Worm (Caenorhabditis elegans) whole organism, young adult: ENCODE data around the gene B0302.5.

Source experiments
- C06A6.2 ChIP-seq: fragments of 200-800 bp; sonication (Bioruptor generic); conservative IDR thresholded peaks from 2 replicates; pipeline ENCODE4 v1.3.6; 2022; ENCODE audit warnings: missing genetic modification characterization, missing compliant biosample characterization
- F22D6.2 ChIP-seq: sonication (generic microtip); optimal IDR thresholded peaks from 2 replicates; lab custom pipeline; 2016; ENCODE audit warnings: mild to moderate bottlenecking, missing genetic modification characterization, missing compliant biosample characterization
- F23B12.7 ChIP-seq: sonication (generic microtip); optimal IDR thresholded peaks from 2 replicates; lab custom pipeline; 2017; ENCODE audit warnings: missing genetic modification characterization, mild to moderate bottlenecking, missing compliant biosample characterization, antibody characterized with exemption, moderate library complexity; ENCODE audit not compliant: insufficient read depth
- K11D2.4 ChIP-seq: fragments of 200-800 bp; sonication (Bioruptor generic); IDR thresholded peaks from 2 replicates; pipeline ENCODE4 v1.3.6; 2022; ENCODE audit warnings: missing genetic modification reagents, missing genetic modification characterization, missing compliant biosample characterization
- K12H6.12 ChIP-seq: fragments of 200-800 bp; sonication (Bioruptor generic); optimal IDR thresholded peaks from 2 replicates; lab custom pipeline; 2018; ENCODE audit warnings: mild to moderate bottlenecking, missing genetic modification characterization, missing compliant biosample characterization
- T07F8.4 ChIP-seq: sonication (generic microtip); optimal IDR thresholded peaks from 2 replicates; lab custom pipeline; 2016; ENCODE audit warnings: mild to moderate bottlenecking, missing genetic modification characterization, moderate library complexity, missing compliant biosample characterization
- Y56A3A.18 ChIP-seq: fragments of 200-800 bp; sonication (Bioruptor generic); IDR thresholded peaks from 2 replicates; pipeline ENCODE4 v1.3.6; 2022; ENCODE audit warnings: missing genetic modification reagents, missing genetic modification characterization, missing compliant biosample characterization
- Y67H2A.10 ChIP-seq: fragments of 200-800 bp; sonication (Bioruptor generic); conservative IDR thresholded peaks from 2 replicates; pipeline ENCODE4 v1.3.6; 2022; ENCODE audit warnings: missing genetic modification reagents, missing genetic modification characterization, missing compliant biosample characterization
- Y79H2A.3 ChIP-seq: fragments of 200-800 bp; sonication (Bioruptor generic); conservative IDR thresholded peaks from 2 replicates; pipeline ENCODE4 v1.3.6; 2022; ENCODE audit warnings: missing genetic modification reagents, missing genetic modification characterization, missing compliant biosample characterization
- ZK185.1 ChIP-seq: sonication (generic microtip); optimal IDR thresholded peaks from 2 replicates; lab custom pipeline; 2016; ENCODE audit warnings: mild to moderate bottlenecking, missing genetic modification characterization, missing compliant biosample characterization; ENCODE audit not compliant: poor library complexity, severe bottlenecking
- aptf-3 ChIP-seq: fragments of 200-800 bp; sonication (Bioruptor generic); IDR thresholded peaks from 2 replicates; pipeline ENCODE4 v1.3.6; 2022; ENCODE audit warnings: missing genetic modification characterization, missing compliant biosample characterization
- atf-7 ChIP-seq: sonication (generic microtip); optimal IDR thresholded peaks from 2 replicates; lab custom pipeline; 2017; ENCODE audit warnings: mild to moderate bottlenecking, missing genetic modification characterization, missing compliant biosample characterization
- attf-5 ChIP-seq: fragments of 200-800 bp; sonication (Bioruptor generic); optimal IDR thresholded peaks from 2 replicates; lab custom pipeline; 2018; ENCODE audit warnings: mild to moderate bottlenecking, missing genetic modification characterization, missing compliant biosample characterization
- bed-1 ChIP-seq: fragments of 200-800 bp; sonication (Bioruptor generic); IDR thresholded peaks from 2 replicates; pipeline ENCODE4 v1.3.6; 2022; ENCODE audit warnings: missing genetic modification reagents, missing genetic modification characterization, missing compliant biosample characterization
- cebp-1 ChIP-seq, 2 experiments: fragments of 200-800 bp in 1 of 2; sonication (Bioruptor generic) in 1 of 2; sonication (generic microtip) in 1 of 2; IDR thresholded peaks in 1 of 2; optimal IDR thresholded peaks in 1 of 2; 2 replicates each; pipeline versions ENCODE4 v1.3.6 to Lab custom; 2017 to 2022; ENCODE audit warnings: missing compliant biosample characterization in 2 of 2, missing genetic modification characterization in 2 of 2, mild to moderate bottlenecking in 1 of 2, missing genetic modification reagents in 1 of 2, moderate library complexity in 1 of 2
- ceh-100 ChIP-seq: fragments of 200-800 bp; sonication (Bioruptor generic); IDR thresholded peaks from 2 replicates; pipeline ENCODE4 v1.3.6; 2022; ENCODE audit warnings: missing genetic modification reagents, missing genetic modification characterization, missing compliant biosample characterization
- ceh-27 ChIP-seq: fragments of 200-800 bp; sonication (Bioruptor generic); optimal IDR thresholded peaks from 2 replicates; lab custom pipeline; 2018; ENCODE audit warnings: mild to moderate bottlenecking, missing genetic modification characterization, moderate library complexity, missing compliant biosample characterization
- ceh-40 ChIP-seq: fragments of 200-800 bp; sonication (Bioruptor generic); IDR thresholded peaks from 2 replicates; pipeline ENCODE4 v1.3.6; 2022; ENCODE audit warnings: missing genetic modification characterization, missing compliant biosample characterization
- die-1 ChIP-seq: sonication (generic microtip); optimal IDR thresholded peaks from 2 replicates; lab custom pipeline; 2016; ENCODE audit warnings: missing genotype, mild to moderate bottlenecking, missing genetic modification characterization, missing compliant biosample characterization
- dox-1 ChIP-seq: fragments of 200-800 bp; sonication (Bioruptor generic); IDR thresholded peaks from 2 replicates; pipeline ENCODE4 v1.3.6; 2022; ENCODE audit warnings: missing genetic modification reagents, missing genetic modification characterization, missing compliant biosample characterization
- efl-1 ChIP-seq: fragments of 150-350 bp; optimal IDR thresholded peaks from 2 replicates; lab custom pipeline; 2014; ENCODE audit warnings: missing biosample characterization, missing genetic modification reagents, missing genetic modification characterization
- ekl-4 ChIP-seq: fragments of 200-800 bp; sonication (Bioruptor generic); IDR thresholded peaks from 2 replicates; pipeline ENCODE4 v1.3.6; 2022; ENCODE audit warnings: missing genetic modification reagents, missing genetic modification characterization, missing compliant biosample characterization
- gei-17 ChIP-seq: fragments of 200-800 bp; sonication (Bioruptor generic); optimal IDR thresholded peaks from 2 replicates; lab custom pipeline; 2018; ENCODE audit warnings: mild to moderate bottlenecking, missing genetic modification characterization, missing compliant biosample characterization
- hmg-1.2 ChIP-seq: fragments of 200-800 bp; sonication (Bioruptor generic); IDR thresholded peaks from 2 replicates; pipeline ENCODE4 v1.3.6; 2022; ENCODE audit warnings: missing genetic modification reagents, missing genetic modification characterization, missing compliant biosample characterization
- lag-1 ChIP-seq: fragments of 200-800 bp; sonication (Bioruptor generic); IDR thresholded peaks from 2 replicates; pipeline ENCODE4 v1.3.6; 2022; ENCODE audit warnings: missing genetic modification reagents, missing genetic modification characterization, missing compliant biosample characterization
- let-526 ChIP-seq: fragments of 200-800 bp; sonication (Bioruptor generic); IDR thresholded peaks from 2 replicates; pipeline ENCODE4 v1.3.6; 2022; ENCODE audit warnings: missing genetic modification reagents, missing genetic modification characterization, missing compliant biosample characterization
- let-607 ChIP-seq, 2 experiments: fragments of 200-800 bp in 1 of 2; sonication (Bioruptor generic) in 1 of 2; sonication (generic microtip) in 1 of 2; optimal IDR thresholded peaks; 2 replicates each; lab custom pipeline; 2016 to 2018; ENCODE audit warnings: mild to moderate bottlenecking in 2 of 2, missing compliant biosample characterization in 2 of 2, missing genetic modification characterization in 2 of 2, moderate library complexity in 2 of 2, missing genotype in 1 of 2
- lin-26 ChIP-seq: fragments of 200-800 bp; sonication (Bioruptor generic); IDR thresholded peaks from 2 replicates; pipeline ENCODE4 v1.3.6; 2022; ENCODE audit warnings: missing genetic modification reagents, missing genetic modification characterization, missing compliant biosample characterization
- lin-35 ChIP-seq, 3 experiments: fragments of 150-350 bp in 2 of 3; sonication (generic microtip) in 1 of 3; optimal IDR thresholded peaks; 2 replicates each; lab custom pipeline; 2014 to 2018; ENCODE audit warnings: missing biosample characterization in 3 of 3, missing genetic modification characterization in 3 of 3, missing genetic modification reagents in 3 of 3
- lin-40 ChIP-seq: sonication (generic microtip); optimal IDR thresholded peaks from 2 replicates; lab custom pipeline; 2016; ENCODE audit warnings: missing genetic modification characterization, mild to moderate bottlenecking, missing compliant biosample characterization, missing genotype, missing genetic modification reagents
- madf-3 ChIP-seq: fragments of 200-800 bp; sonication (Bioruptor generic); IDR thresholded peaks from 2 replicates; pipeline ENCODE4 v1.3.6; 2022; ENCODE audit warnings: missing genetic modification reagents, missing genetic modification characterization, missing compliant biosample characterization
- mxl-1 ChIP-seq: sonication (generic microtip); optimal IDR thresholded peaks from 2 replicates; lab custom pipeline; 2016; ENCODE audit warnings: missing genetic modification characterization, missing compliant biosample characterization
- nfya-2 ChIP-seq: fragments of 200-800 bp; sonication (Bioruptor generic); IDR thresholded peaks from 2 replicates; pipeline ENCODE4 v1.3.6; 2022; ENCODE audit warnings: missing genetic modification reagents, missing genetic modification characterization, missing compliant biosample characterization
- nfyb-1 ChIP-seq: fragments of 200-800 bp; sonication (Bioruptor generic); IDR thresholded peaks from 2 replicates; pipeline ENCODE4 v1.3.6; 2022; ENCODE audit warnings: missing genetic modification reagents, missing genetic modification characterization, missing compliant biosample characterization
- nhr-80 ChIP-seq: sonication (generic microtip); optimal IDR thresholded peaks from 2 replicates; lab custom pipeline; 2016; ENCODE audit warnings: missing genetic modification characterization, missing compliant biosample characterization
- rcor-1 ChIP-seq: fragments of 200-800 bp; sonication (Bioruptor generic); IDR thresholded peaks from 2 replicates; pipeline ENCODE4 v1.3.6; 2022; ENCODE audit warnings: missing genetic modification reagents, missing genetic modification characterization, missing compliant biosample characterization
- snpc-1.1 ChIP-seq: sonication (generic microtip); optimal IDR thresholded peaks from 2 replicates; lab custom pipeline; 2017; ENCODE audit warnings: missing genetic modification characterization, mild to moderate bottlenecking, missing compliant biosample characterization, antibody characterized with exemption, moderate library complexity, missing genotype, missing genetic modification reagents; ENCODE audit not compliant: insufficient read depth
- snpc-1.3 ChIP-seq: sonication (generic microtip); optimal IDR thresholded peaks from 2 replicates; lab custom pipeline; 2017; ENCODE audit warnings: missing genetic modification characterization, mild to moderate bottlenecking, missing compliant biosample characterization, antibody characterized with exemption, moderate library complexity, missing genotype, missing genetic modification reagents; ENCODE audit not compliant: insufficient read depth
- snpc-4 ChIP-seq, 5 experiments: fragments of 150-350 bp in 1 of 5; sonication (generic microtip) in 4 of 5; optimal IDR thresholded peaks; 2 replicates each; lab custom pipeline; 2014 to 2018; ENCODE audit warnings: missing genetic modification characterization in 5 of 5, missing biosample characterization in 3 of 5, antibody characterized with exemption in 2 of 5, mild to moderate bottlenecking in 2 of 5, missing compliant biosample characterization in 2 of 5, missing genotype in 2 of 5, moderate library complexity in 2 of 5, missing genetic modification reagents in 1 of 5
- unc-130 ChIP-seq: sonication (generic microtip); optimal IDR thresholded peaks from 2 replicates; lab custom pipeline; 2016; ENCODE audit warnings: missing genetic modification reagents, missing genetic modification characterization, missing compliant biosample characterization
- unc-62 ChIP-seq: fragments of 150-350 bp; optimal IDR thresholded peaks from 2 replicates; lab custom pipeline; 2014; ENCODE audit warnings: missing biosample characterization, missing genetic modification reagents, missing genetic modification characterization
- ztf-25 ChIP-seq: fragments of 200-800 bp; sonication (Bioruptor generic); IDR thresholded peaks from 2 replicates; pipeline ENCODE4 v1.3.6; 2022; ENCODE audit warnings: missing genetic modification reagents, missing genetic modification characterization, missing compliant biosample characterization
- ztf-6 ChIP-seq: fragments of 200-800 bp; sonication (Bioruptor generic); IDR thresholded peaks from 2 replicates; pipeline ENCODE4 v1.3.6; 2022; ENCODE audit warnings: missing genetic modification reagents, missing genetic modification characterization, missing compliant biosample characterization

B0302.5 gene

DNA sequence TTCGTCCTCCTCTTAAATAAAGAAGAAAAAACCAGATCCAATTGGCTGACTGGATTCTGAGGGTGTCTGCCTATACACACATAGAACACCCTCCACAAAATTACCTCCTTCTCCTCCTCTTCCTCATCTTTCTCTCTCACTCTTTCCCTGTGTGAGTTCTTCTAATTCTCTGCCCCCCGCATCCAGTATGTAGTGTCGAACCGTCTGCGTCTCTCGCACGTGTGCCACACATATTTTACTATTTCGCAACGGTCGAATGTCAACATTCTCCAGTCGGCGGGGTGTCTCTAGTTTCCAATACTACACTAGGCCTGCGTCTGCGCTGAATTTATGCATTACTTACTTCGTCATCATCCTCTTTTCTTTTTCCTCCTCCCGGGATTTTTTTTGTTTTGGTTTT, 10.6 kb downstream of the B0302.5 start:
- TF ChIP-seq snpc-4 (GFP tag; optimal IDR thresholded peaks at IDR 0.05; lab: Kevin White, UChicago) = no peak
- peak in 2 of 4 experiments; percentile 30 to 48 for TF ChIP-seq snpc-4 (tag; optimal IDR thresholded peaks at IDR 0.05; lab: Kevin White, UChicago)
- TF ChIP-seq ztf-25 (GFP tag; lab: Robert Waterston, UW) = no peak
- TF ChIP-seq unc-62 (GFP tag; lab: Kevin White, UChicago) = peak; percentile 50
- peak; percentile 77 for TF ChIP-seq dox-1 (GFP tag; lab: Robert Waterston, UW)
- TF ChIP-seq ceh-100 (GFP tag; lab: Robert Waterston, UW) = no peak
- TF ChIP-seq K12H6.12 = peak; percentile 64
- TF ChIP-seq hmg-1.2 = peak; percentile 87
- peak; percentile 50; the same call in 1 of the 2 replicates for TF ChIP-seq K11D2.4 (GFP tag; lab: Robert Waterston, UW)
- TF ChIP-seq C06A6.2 (GFP tag; lab: Robert Waterston, UW) = no peak
- TF ChIP-seq lin-26 (GFP tag; lab: Robert Waterston, UW) = no peak
- TF ChIP-seq Y67H2A.10 (GFP tag; lab: Robert Waterston, UW) = no peak
- 0 out of 2 replicates have a peak, but pooled peaks have one; percentile 15 for TF ChIP-seq rcor-1 (GFP tag; lab: Robert Waterston, UW)
- TF ChIP-seq ZK185.1 = peak; percentile 29
- TF ChIP-seq atf-7 (tag; lab: Kevin White, UChicago) = no peak
- peak; percentile 33 for TF ChIP-seq attf-5 (GFP tag; lab: Kevin White, UChicago)
- no peak for TF ChIP-seq ceh-40 (GFP tag; lab: Robert Waterston, UW)
- no peak for TF ChIP-seq snpc-1.1 (tag; lab: Kevin White, UChicago)
- peak; percentile 97 for TF ChIP-seq cebp-1 (GFP tag; IDR thresholded peaks at IDR 0.05; lab: Robert Waterston, UW)
- peak; percentile 99 for TF ChIP-seq cebp-1 (tag; optimal IDR thresholded peaks at IDR 0.05; lab: Kevin White, UChicago)
- TF ChIP-seq die-1 (tag; lab: Kevin White, UChicago) = peak; percentile 10
- TF ChIP-seq lin-35 (GFP tag; optimal IDR thresholded peaks at IDR 0.05; lab: Kevin White, UChicago) = peak in 1 of 3 experiments; percentile 28
- TF ChIP-seq snpc-1.3 (tag; lab: Kevin White, UChicago) = no peak
- TF ChIP-seq nfya-2 (GFP tag; lab: Robert Waterston, UW) = no peak
- TF ChIP-seq ceh-27 = peak; percentile 59
- TF ChIP-seq F22D6.2 (tag; lab: Kevin White, UChicago) = no peak
- no peak for TF ChIP-seq madf-3 (GFP tag; lab: Robert Waterston, UW)
- TF ChIP-seq ekl-4 (GFP tag; lab: Robert Waterston, UW) = 0 out of 2 replicates have a peak, but pooled peaks have one; percentile 25
- no peak for TF ChIP-seq aptf-3 (GFP tag; lab: Robert Waterston, UW)
- no peak for TF ChIP-seq T07F8.4
- peak; percentile 60 for TF ChIP-seq lin-40 (tag; lab: Kevin White, UChicago)
- peak; percentile 60 for TF ChIP-seq nhr-80
- no peak for TF ChIP-seq efl-1 (GFP tag; lab: Kevin White, UChicago)
- no peak for TF ChIP-seq Y79H2A.3 (GFP tag; lab: Robert Waterston, UW)
- TF ChIP-seq nfyb-1 (GFP tag; lab: Robert Waterston, UW) = 0 out of 2 replicates have a peak, but pooled peaks have one; percentile 56
- TF ChIP-seq unc-130 (GFP tag; lab: Kevin White, UChicago) = no peak
- peak; percentile 11 for TF ChIP-seq gei-17 (GFP tag; lab: Kevin White, UChicago)
- no peak for TF ChIP-seq bed-1 (GFP tag; lab: Robert Waterston, UW)

DNA sequence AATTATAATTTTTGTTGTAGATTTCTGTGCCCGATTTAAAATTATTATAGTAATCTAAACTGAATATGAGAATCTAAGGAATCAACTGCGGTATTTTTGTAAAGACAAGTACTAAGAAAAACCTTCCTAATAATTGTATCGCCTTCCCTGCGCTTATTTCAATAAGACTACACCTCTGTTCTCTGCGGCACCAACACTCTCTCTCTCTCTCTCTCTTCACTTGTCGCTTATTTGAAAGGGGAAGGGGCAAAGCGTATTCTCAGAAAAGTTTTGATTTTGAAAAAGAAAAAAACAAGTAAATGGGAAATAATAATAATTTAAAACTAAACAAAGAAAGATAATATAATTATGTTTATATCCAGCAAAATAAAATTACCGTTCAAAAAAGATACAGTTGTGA, 13.7 kb downstream of the B0302.5 start:
- peak; percentile 73 for TF ChIP-seq hmg-1.2
- TF ChIP-seq F23B12.7 (tag; lab: Kevin White, UChicago) = peak; percentile 47
- no peak for TF ChIP-seq ceh-100 (GFP tag; lab: Robert Waterston, UW)
- TF ChIP-seq ZK185.1 = peak; percentile 38
- no peak; the same call in 1 of the 2 replicates for TF ChIP-seq ztf-6 (GFP tag; lab: Robert Waterston, UW)
- peak; percentile 59 for TF ChIP-seq nhr-80
- TF ChIP-seq lin-40 (tag; lab: Kevin White, UChicago) = peak; percentile 84
- TF ChIP-seq ceh-27 = peak; percentile 9
- TF ChIP-seq snpc-4 (GFP tag; optimal IDR thresholded peaks at IDR 0.05; lab: Kevin White, UChicago) = no peak
- peak in 1 of 4 experiments; percentile 1 for TF ChIP-seq snpc-4 (tag; optimal IDR thresholded peaks at IDR 0.05; lab: Kevin White, UChicago)
- TF ChIP-seq lag-1 = no peak
- no peak for TF ChIP-seq let-607 (tag; optimal IDR thresholded peaks at IDR 0.05; lab: Kevin White, UChicago)
- 0 out of 2 replicates have a peak, but pooled peaks have one; percentile 22 for TF ChIP-seq let-526
- TF ChIP-seq gei-17 (GFP tag; lab: Kevin White, UChicago) = peak; percentile 79
- no peak for TF ChIP-seq mxl-1 (tag; lab: Kevin White, UChicago)
- no peak for TF ChIP-seq F22D6.2 (tag; lab: Kevin White, UChicago)
- TF ChIP-seq Y56A3A.18 (GFP tag; lab: Robert Waterston, UW) = 0 out of 2 replicates have a peak, but pooled peaks have one; percentile 23
- TF ChIP-seq rcor-1 (GFP tag; lab: Robert Waterston, UW) = no peak
